Fruit fly (Drosophila melanogaster): ENCODE results near the gene CG14817.

CG14817 gene

dm6 chrX:1858867-1859266 is 18.2 kb downstream of the CG14817 start, which contains the start of gene Lamtor5:
Gene Lamtor5 (minus strand): TSS chrX:1858971.
- no peak for TF ChIP-seq OdsH (GFP tag; optimal IDR thresholded peaks at IDR 0.05)
- TF ChIP-seq br (GFP tag; optimal IDR thresholded peaks at IDR 0.05) = peak; percentile 19
- TF ChIP-seq Sp1 (GFP tag; optimal IDR thresholded peaks at IDR 0.05) = peak; percentile 51
- TF ChIP-seq Hr78 (GFP tag; optimal IDR thresholded peaks at IDR 0.05) = no peak
- TF ChIP-seq Rel (GFP tag; optimal IDR thresholded peaks at IDR 0.05) = no peak
- peak; percentile 43 for TF ChIP-seq Rel (tag; optimal IDR thresholded peaks at IDR 0.05)
- no peak for TF ChIP-seq sv (GFP tag; optimal IDR thresholded peaks at IDR 0.05)
- TF ChIP-seq Dif (GFP tag; optimal IDR thresholded peaks at IDR 0.05; ENCODE audit: partially characterized antibody) = no peak
- peak in 1 of 2 experiments; percentile 50 for TF ChIP-seq foxo (GFP tag; optimal IDR thresholded peaks at IDR 0.05)
- no peak for TF ChIP-seq CG9705 (GFP tag; optimal IDR thresholded peaks at IDR 0.05)
- TF ChIP-seq fru (GFP tag; optimal IDR thresholded peaks at IDR 0.05) = peak; percentile 54
- TF ChIP-seq Vsx2 (GFP tag; optimal IDR thresholded peaks at IDR 0.05; ENCODE audit: partially characterized antibody) = no peak
- no peak for TF ChIP-seq Mio (GFP tag; optimal IDR thresholded peaks at IDR 0.05)
- TF ChIP-seq Hr83 (GFP tag; optimal IDR thresholded peaks at IDR 0.05; ENCODE audit: poor library complexity, severe bottlenecking) = peak; percentile 1
- peak; percentile 36 for TF ChIP-seq psq (GFP tag; optimal IDR thresholded peaks at IDR 0.05)
- TF ChIP-seq h (GFP tag; optimal IDR thresholded peaks at IDR 0.05) = peak; percentile 54
- TF ChIP-seq tai (GFP tag; optimal IDR thresholded peaks at IDR 0.05) = no peak
- no peak for TF ChIP-seq usp (GFP tag; optimal IDR thresholded peaks at IDR 0.05)
- TF ChIP-seq N (GFP tag; optimal IDR thresholded peaks at IDR 0.05) = no peak
- TF ChIP-seq Abd-B (GFP tag; optimal IDR thresholded peaks at IDR 0.05) = no peak
- no peak for TF ChIP-seq pan (optimal IDR thresholded peaks at IDR 0.05)
- no peak for TF ChIP-seq dsf (GFP tag; optimal IDR thresholded peaks at IDR 0.05; ENCODE audit: borderline replicate concordance)
- TF ChIP-seq HLH106 (tag; optimal IDR thresholded peaks at IDR 0.05) = peak; percentile 57
- TF ChIP-seq sage (GFP tag; optimal IDR thresholded peaks at IDR 0.05) = no peak
- no peak for TF ChIP-seq CG32264 (GFP tag; optimal IDR thresholded peaks at IDR 0.05)
- TF ChIP-seq lola (GFP tag; optimal IDR thresholded peaks at IDR 0.05) = no peak
- no peak for TF ChIP-seq brk (GFP tag; optimal IDR thresholded peaks at IDR 0.05)
- peak; percentile 39 for TF ChIP-seq rgr (GFP tag; optimal IDR thresholded peaks at IDR 0.05)
- no peak for TF ChIP-seq dl (GFP tag; optimal IDR thresholded peaks at IDR 0.05; ENCODE audit: insufficient read depth in 1 of 2, partially characterized antibody in 2 of 2)
- TF ChIP-seq Hnf4 (GFP tag; optimal IDR thresholded peaks at IDR 0.05) = peak; percentile 58
- peak; percentile 34 for TF ChIP-seq Jra (GFP tag; optimal IDR thresholded peaks at IDR 0.05)
- TF ChIP-seq Myc (optimal IDR thresholded peaks at IDR 0.05) = no peak
- no peak for TF ChIP-seq dmrt93B (GFP tag; optimal IDR thresholded peaks at IDR 0.05)
- TF ChIP-seq jim (GFP tag; optimal IDR thresholded peaks at IDR 0.05) = no peak
- no peak for TF ChIP-seq CrebA (GFP tag; optimal IDR thresholded peaks at IDR 0.05; ENCODE audit: borderline replicate concordance)
- TF ChIP-seq woc (GFP tag; optimal IDR thresholded peaks at IDR 0.05) = peak; percentile 68
- peak; percentile 35 for TF ChIP-seq ey (GFP tag; optimal IDR thresholded peaks at IDR 0.05)
- TF ChIP-seq GATAd (GFP tag; optimal IDR thresholded peaks at IDR 0.05) = no peak
- TF ChIP-seq Dfd (GFP tag; optimal IDR thresholded peaks at IDR 0.05) = no peak

DNA sequence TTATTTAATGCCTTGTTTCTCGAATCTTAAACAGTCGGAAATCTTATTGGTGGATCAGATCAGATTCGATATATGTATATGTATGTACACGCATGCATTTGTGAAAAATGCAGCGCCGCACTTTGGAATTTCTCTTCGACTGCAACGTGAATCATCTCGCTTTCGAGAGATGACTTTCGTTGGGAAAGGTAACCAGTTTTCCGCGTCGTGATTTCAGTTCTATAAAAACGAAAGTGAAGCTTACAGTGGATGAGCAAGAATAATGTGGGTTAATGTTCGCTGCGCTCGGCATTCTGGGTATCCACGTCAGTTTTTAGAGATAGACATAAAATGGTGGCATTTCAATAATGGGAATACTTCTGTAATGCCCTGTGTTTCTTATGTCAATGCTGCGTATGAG is 20.5 kb downstream of the CG14817 start:
- TF ChIP-seq OdsH (GFP tag; optimal IDR thresholded peaks at IDR 0.05) (no peak), dsf (GFP tag; optimal IDR thresholded peaks at IDR 0.05; ENCODE audit: borderline replicate concordance) (no peak), tai (GFP tag; optimal IDR thresholded peaks at IDR 0.05) (no peak), CG9705 (GFP tag; optimal IDR thresholded peaks at IDR 0.05) (no peak), HLH106 (tag; optimal IDR thresholded peaks at IDR 0.05) (no peak), GATAd (GFP tag; optimal IDR thresholded peaks at IDR 0.05) (no peak), woc (GFP tag; optimal IDR thresholded peaks at IDR 0.05) (no peak), Rel (GFP tag; optimal IDR thresholded peaks at IDR 0.05) (no peak), Rel (tag; optimal IDR thresholded peaks at IDR 0.05) (no peak), pan (optimal IDR thresholded peaks at IDR 0.05) (no peak), dl (GFP tag; optimal IDR thresholded peaks at IDR 0.05; ENCODE audit: insufficient read depth in 1 of 2, partially characterized antibody in 2 of 2) (no peak), Dif (GFP tag; optimal IDR thresholded peaks at IDR 0.05; ENCODE audit: partially characterized antibody) (no peak), N (GFP tag; optimal IDR thresholded peaks at IDR 0.05) (no peak), sage (GFP tag; optimal IDR thresholded peaks at IDR 0.05) (no peak)

Data from whole organism, wandering third instar larva.